Worm (Caenorhabditis elegans): ENCODE measurements around the gene C25E10.10.

Gene C25E10.10

DNA sequence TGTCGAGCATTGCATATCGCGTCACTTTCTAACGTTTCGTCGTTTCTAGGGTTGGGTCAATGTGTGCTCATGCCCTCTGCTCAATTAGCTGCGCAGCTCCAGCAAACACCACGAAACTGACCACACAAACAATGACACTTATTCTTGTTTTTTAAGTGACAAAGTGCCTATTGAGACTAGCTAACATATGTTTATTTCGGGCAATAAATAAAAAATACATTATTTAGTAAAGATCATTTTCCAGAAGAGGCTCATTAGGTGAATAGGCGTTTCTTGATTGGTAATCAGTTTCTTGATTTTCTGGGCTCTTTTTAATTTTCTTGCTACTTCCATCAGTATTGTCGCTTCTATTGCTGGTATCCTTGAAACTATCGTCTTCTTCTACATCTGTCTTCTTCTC lies 13.5 kb upstream of the C25E10.10 start, which contains the start of gene T27E4.5:
T27E4.5 (minus strand) TSS at position 101 of the 400 bp plus-strand sequence.
- TF ChIP-seq ceh-36 (tag; optimal IDR thresholded peaks at IDR 0.05) (no peak), B0310.2 (tag; optimal IDR thresholded peaks at IDR 0.05) (no peak), aly-1 (tag; optimal IDR thresholded peaks at IDR 0.05) (no peak), sea-1 (GFP tag; conservative IDR thresholded peaks at IDR 0.05) (no peak), hmg-4 (GFP tag; optimal IDR thresholded peaks at IDR 0.05) (no peak), tbx-11 (GFP tag; IDR thresholded peaks at IDR 0.05) (no peak), tbx-37 (GFP tag; conservative IDR thresholded peaks at IDR 0.05) (no peak), ama-1 (optimal IDR thresholded peaks at IDR 0.05) (no peak), scrt-1 (GFP tag; IDR thresholded peaks at IDR 0.05) (no peak), pes-1 (GFP tag; IDR thresholded peaks at IDR 0.05) (no peak), tra-4 (tag; optimal IDR thresholded peaks at IDR 0.05) (no peak)

DNA sequence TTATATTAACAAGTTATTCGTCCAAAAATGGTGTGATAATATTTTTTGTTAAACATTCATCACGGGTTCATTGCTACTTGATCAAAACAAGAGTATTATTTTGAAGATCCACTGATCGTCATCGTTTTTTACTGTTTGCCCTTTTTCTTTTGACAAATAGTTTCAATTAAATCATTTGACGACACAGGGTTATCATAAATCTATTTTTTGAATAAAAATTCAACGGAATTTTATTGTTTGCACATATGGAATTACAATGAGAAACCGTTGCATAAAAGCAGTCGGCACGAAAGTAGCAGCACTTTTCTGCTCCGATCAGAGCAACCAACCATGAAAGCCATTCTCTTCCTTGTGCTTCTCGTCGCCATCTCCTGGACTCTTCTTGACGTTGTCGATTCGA lies 11.5 kb upstream of the C25E10.10 start, which contains the start of gene fip-2:
fip-2 (plus strand) TSS at position 301 of the 400 bp plus-strand sequence.
- no peak for TF ChIP-seq hnd-1 (tag; optimal IDR thresholded peaks at IDR 0.05)
- no peak for TF ChIP-seq B0310.2 (tag; optimal IDR thresholded peaks at IDR 0.05)
- TF ChIP-seq sea-1 (GFP tag; conservative IDR thresholded peaks at IDR 0.05) = no peak
- no peak for TF ChIP-seq aly-1 (tag; optimal IDR thresholded peaks at IDR 0.05)
- TF ChIP-seq scrt-1 (GFP tag; IDR thresholded peaks at IDR 0.05) = no peak
- no peak for TF ChIP-seq hmbx-1 (tag; optimal IDR thresholded peaks at IDR 0.05)
- TF ChIP-seq tbx-11 (GFP tag; IDR thresholded peaks at IDR 0.05) = no peak
- no peak for TF ChIP-seq tbx-37 (GFP tag; conservative IDR thresholded peaks at IDR 0.05)
- TF ChIP-seq ceh-36 (tag; optimal IDR thresholded peaks at IDR 0.05) = no peak
- TF ChIP-seq F13C5.2 (tag; optimal IDR thresholded peaks at IDR 0.05) = no peak
- no peak for TF ChIP-seq ceh-13 (GFP tag; optimal IDR thresholded peaks at IDR 0.05)
- no peak for TF ChIP-seq ets-7 (tag; optimal IDR thresholded peaks at IDR 0.05)
- no peak for TF ChIP-seq tra-4 (tag; optimal IDR thresholded peaks at IDR 0.05)
- TF ChIP-seq hmg-4 (GFP tag; optimal IDR thresholded peaks at IDR 0.05) = no peak

DNA sequence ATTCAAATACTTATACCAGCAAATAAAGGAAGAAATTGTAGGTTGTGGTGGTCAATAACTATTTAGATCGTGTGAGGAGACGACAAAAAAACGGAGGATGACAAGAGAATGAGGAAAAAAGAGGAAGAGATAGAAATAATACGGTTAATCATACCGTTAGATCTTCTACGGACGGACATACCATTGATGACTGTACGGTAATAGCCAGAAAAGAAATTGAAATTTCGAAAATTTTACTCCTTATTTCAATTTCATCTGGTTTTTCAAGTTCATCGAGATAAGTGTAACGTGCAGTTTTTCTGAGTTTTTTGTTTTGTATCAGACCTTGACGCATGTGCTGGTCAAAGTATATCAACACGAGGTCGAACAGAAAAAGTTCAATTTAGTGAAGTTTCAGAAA lies 9.8 kb upstream of the C25E10.10 start:
- no peak for TF ChIP-seq aly-1 (tag; optimal IDR thresholded peaks at IDR 0.05)
- TF ChIP-seq tra-4 (tag; optimal IDR thresholded peaks at IDR 0.05) = no peak
- TF ChIP-seq ceh-13 (GFP tag; optimal IDR thresholded peaks at IDR 0.05) = no peak
- no peak for TF ChIP-seq tbx-37 (GFP tag; conservative IDR thresholded peaks at IDR 0.05)
- no peak for TF ChIP-seq hnd-1 (tag; optimal IDR thresholded peaks at IDR 0.05)
- no peak for TF ChIP-seq flt-1 (GFP tag; IDR thresholded peaks at IDR 0.05)
- no peak for TF ChIP-seq scrt-1 (GFP tag; IDR thresholded peaks at IDR 0.05)
- TF ChIP-seq hmbx-1 (tag; optimal IDR thresholded peaks at IDR 0.05) = no peak
- TF ChIP-seq F13C5.2 (tag; optimal IDR thresholded peaks at IDR 0.05) = no peak
- TF ChIP-seq ets-7 (tag; optimal IDR thresholded peaks at IDR 0.05) = no peak
- TF ChIP-seq hmg-4 (GFP tag; optimal IDR thresholded peaks at IDR 0.05) = no peak

DNA sequence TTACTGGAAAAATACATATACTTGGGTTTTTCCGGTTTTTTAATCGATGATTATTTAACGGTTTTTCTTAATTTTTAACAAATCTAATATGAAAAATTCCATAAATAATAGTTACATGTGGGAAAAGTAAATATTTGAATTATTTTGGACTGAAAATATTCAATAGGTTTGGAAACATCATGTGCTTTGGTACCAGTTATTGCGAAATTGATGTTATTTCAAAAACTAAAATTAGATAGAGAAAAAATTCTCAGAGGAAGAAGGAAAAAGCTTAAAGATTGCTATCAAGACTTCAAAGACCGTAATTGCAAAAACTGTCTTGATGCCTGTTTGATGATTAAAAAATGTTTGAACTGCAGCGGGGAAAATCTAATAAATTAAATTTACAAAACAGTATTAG lies 8.8 kb upstream of the C25E10.10 start:
- TF ChIP-seq hmg-4 (GFP tag; optimal IDR thresholded peaks at IDR 0.05) = no peak
- TF ChIP-seq F13C5.2 (tag; optimal IDR thresholded peaks at IDR 0.05) = no peak
- TF ChIP-seq tra-4 (tag; optimal IDR thresholded peaks at IDR 0.05) = no peak
- no peak for TF ChIP-seq tbx-11 (GFP tag; IDR thresholded peaks at IDR 0.05)
- TF ChIP-seq hmbx-1 (tag; optimal IDR thresholded peaks at IDR 0.05) = no peak
- TF ChIP-seq hnd-1 (tag; optimal IDR thresholded peaks at IDR 0.05) = no peak
- no peak for TF ChIP-seq ets-7 (tag; optimal IDR thresholded peaks at IDR 0.05)
- TF ChIP-seq tbx-37 (GFP tag; conservative IDR thresholded peaks at IDR 0.05) = no peak
- TF ChIP-seq ceh-13 (GFP tag; optimal IDR thresholded peaks at IDR 0.05) = no peak
- no peak for TF ChIP-seq flt-1 (GFP tag; IDR thresholded peaks at IDR 0.05)

DNA sequence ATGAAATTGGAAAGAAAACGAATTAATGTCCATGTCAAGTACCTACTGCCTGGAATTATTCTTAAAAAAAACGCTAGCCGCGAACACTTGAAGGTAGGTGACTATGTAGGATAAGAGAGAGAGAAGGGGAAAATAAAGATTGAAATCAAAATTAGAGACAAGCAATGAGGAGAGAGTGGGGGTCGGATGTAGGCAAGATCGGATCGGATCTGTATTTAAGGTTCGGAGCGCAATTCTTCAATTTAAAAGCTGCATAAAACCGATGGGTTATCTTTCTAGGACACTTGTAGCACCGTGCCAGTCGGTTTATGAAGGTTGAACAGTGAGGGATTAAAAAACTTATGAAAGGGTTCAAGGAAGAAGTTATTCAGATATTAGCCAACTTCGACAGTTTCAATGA lies 7.0 kb upstream of the C25E10.10 start:
- TF ChIP-seq tbx-37 (GFP tag; conservative IDR thresholded peaks at IDR 0.05) (no peak), hmg-4 (GFP tag; optimal IDR thresholded peaks at IDR 0.05) (no peak), F13C5.2 (tag; optimal IDR thresholded peaks at IDR 0.05) (no peak), B0310.2 (tag; optimal IDR thresholded peaks at IDR 0.05) (no peak), ceh-13 (GFP tag; optimal IDR thresholded peaks at IDR 0.05) (no peak), ceh-36 (tag; optimal IDR thresholded peaks at IDR 0.05) (no peak), sea-1 (GFP tag; conservative IDR thresholded peaks at IDR 0.05) (no peak), flt-1 (GFP tag; IDR thresholded peaks at IDR 0.05) (no peak), ama-1 (optimal IDR thresholded peaks at IDR 0.05) (no peak), hnd-1 (tag; optimal IDR thresholded peaks at IDR 0.05) (no peak), scrt-1 (GFP tag; IDR thresholded peaks at IDR 0.05) (no peak), tra-4 (tag; optimal IDR thresholded peaks at IDR 0.05) (no peak), hmbx-1 (tag; optimal IDR thresholded peaks at IDR 0.05) (no peak), ets-7 (tag; optimal IDR thresholded peaks at IDR 0.05) (no peak), tbx-11 (GFP tag; IDR thresholded peaks at IDR 0.05) (no peak), aly-1 (tag; optimal IDR thresholded peaks at IDR 0.05) (no peak), pes-1 (GFP tag; IDR thresholded peaks at IDR 0.05) (no peak)

DNA sequence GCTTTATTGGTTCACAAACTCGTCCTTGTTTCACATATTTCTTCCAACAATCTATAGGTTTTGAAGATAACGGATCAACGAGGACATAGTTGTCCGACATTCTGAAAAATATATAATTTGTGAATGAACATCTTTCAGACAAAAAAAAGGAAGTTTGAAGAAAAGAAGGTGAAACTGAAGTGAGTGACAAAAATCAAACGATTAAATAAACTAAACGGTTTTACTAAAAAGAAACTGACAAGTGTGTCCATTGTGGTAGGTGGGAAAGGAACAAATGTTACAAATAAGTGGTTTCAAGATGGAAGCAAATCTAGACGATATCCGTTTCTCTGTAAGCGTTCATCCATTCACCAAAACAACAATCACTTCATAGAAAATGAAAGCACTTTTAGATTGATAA lies 6.2 kb upstream of the C25E10.10 start, which contains the start of gene C25E10.12:
C25E10.12 (minus strand) TSS at position 101 of the 400 bp plus-strand sequence.
- no peak for TF ChIP-seq flt-1 (GFP tag; IDR thresholded peaks at IDR 0.05)

DNA sequence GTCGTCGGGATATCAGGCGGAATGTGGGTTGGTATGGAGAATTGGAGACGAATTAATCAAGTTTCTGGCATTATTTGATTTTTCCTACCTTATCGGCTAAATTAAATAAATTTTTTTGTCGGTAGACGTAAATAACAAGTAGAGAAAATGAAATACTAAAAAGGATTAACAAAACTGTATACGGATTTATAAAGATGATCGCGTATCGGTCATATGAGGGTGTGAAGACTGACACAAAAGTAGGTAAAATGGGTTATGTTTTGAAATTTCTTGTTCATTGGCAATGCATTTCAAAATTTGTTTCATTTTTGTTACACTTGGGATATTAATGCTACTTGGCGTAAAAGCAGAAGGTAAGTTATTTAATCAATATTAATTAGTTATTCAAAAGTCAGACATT lies 3.3 kb upstream of the C25E10.10 start, which contains the start of the genes C25E10.16 and C25E10.13:
C25E10.16 (minus strand) TSS at position 101 of the 400 bp plus-strand sequence.
C25E10.13 (plus strand) TSS at position 256 of the 400 bp plus-strand sequence.
- TF ChIP-seq ama-1 (optimal IDR thresholded peaks at IDR 0.05) (no peak), ceh-36 (tag; optimal IDR thresholded peaks at IDR 0.05) (no peak), aly-1 (tag; optimal IDR thresholded peaks at IDR 0.05) (no peak), hnd-1 (tag; optimal IDR thresholded peaks at IDR 0.05) (no peak), hmg-4 (GFP tag; optimal IDR thresholded peaks at IDR 0.05) (no peak), tbx-37 (GFP tag; conservative IDR thresholded peaks at IDR 0.05) (no peak), hmbx-1 (tag; optimal IDR thresholded peaks at IDR 0.05) (no peak), ets-7 (tag; optimal IDR thresholded peaks at IDR 0.05) (no peak)

DNA sequence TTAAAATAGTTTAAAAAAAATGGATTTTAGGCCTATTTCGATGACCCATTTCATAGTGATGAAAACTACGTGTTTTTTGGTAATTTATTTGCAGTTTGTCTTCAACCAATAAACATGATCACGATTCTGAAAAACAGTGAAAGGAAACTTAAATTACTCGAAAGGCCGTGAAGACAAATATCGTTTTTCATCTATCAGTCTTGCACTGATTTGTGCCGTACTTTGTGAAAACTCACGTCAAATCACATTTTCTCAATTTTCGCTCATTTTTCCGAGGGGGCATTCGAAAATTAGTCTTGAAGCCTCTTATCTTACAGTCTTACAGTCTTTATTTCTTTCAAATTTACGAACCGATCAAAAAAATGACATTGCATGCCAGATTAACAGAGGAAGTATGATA lies 2.5 kb upstream of the C25E10.10 start, which contains the start of gene C25E10.11:
C25E10.11 (minus strand) TSS at position 101 of the 400 bp plus-strand sequence.
- TF ChIP-seq tra-4 (tag; optimal IDR thresholded peaks at IDR 0.05) (no peak), ceh-36 (tag; optimal IDR thresholded peaks at IDR 0.05) (no peak), hnd-1 (tag; optimal IDR thresholded peaks at IDR 0.05) (no peak), ceh-13 (GFP tag; optimal IDR thresholded peaks at IDR 0.05) (no peak)
